Fruit fly (Drosophila melanogaster): Measurements from ENCODE around the gene nkd.
A peak's percentile ranks its signal among the peaks of the same experiment; 100 is the strongest.

The nkd gene

DNA sequence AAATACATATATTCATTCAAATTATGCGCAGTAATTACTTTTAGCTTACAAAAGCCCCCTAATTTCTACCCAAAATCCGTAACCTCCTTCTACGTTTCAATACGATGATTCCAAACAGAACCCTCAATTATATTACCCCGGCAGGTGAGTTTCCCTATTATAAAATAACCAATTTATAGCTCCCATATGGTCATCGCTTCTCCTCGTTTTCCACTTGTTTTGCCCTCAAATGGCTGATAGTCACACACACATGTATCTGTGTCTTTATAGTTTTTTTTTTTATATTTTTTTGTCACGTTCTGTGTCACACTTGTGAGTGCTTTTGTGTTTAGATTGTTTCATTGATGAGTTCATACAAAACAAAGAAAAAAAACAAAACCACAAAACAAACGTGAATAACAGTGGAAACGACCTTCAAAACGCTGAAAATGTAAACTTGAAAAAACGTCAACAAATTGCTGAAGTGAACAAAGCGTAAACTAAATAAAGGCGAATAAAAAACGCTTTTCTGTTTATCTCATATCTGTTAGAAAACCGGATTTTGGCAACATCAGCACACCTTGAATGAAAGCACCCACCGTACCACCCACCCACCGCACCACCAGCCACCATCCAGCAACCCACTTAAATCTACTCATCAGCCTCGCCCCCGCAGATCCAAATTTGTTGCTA lies 26.1 kb upstream of the nkd start (continued):
- TF ChIP-seq CG9817 (tag; optimal IDR thresholded peaks at IDR 0.05), result peak; percentile 21
- TF ChIP-seq Dad (GFP tag; optimal IDR thresholded peaks at IDR 0.05), result no peak
- no peak for TF ChIP-seq esg (GFP tag; conservative IDR thresholded peaks at IDR 0.05)
- TF ChIP-seq CG3995 (GFP tag; optimal IDR thresholded peaks at IDR 0.05), result peak; percentile 0
- TF ChIP-seq gsb (GFP tag; IDR thresholded peaks at IDR 0.05), result no peak
- no peak for TF ChIP-seq stwl (tag; optimal IDR thresholded peaks at IDR 0.05)
- no peak for TF ChIP-seq CG6254 (GFP tag; optimal IDR thresholded peaks at IDR 0.05)
- no peak for TF ChIP-seq h (optimal IDR thresholded peaks at IDR 0.05)
- no peak for TF ChIP-seq CG13775 (GFP tag; optimal IDR thresholded peaks at IDR 0.05)
- no peak for TF ChIP-seq CG9727 (GFP tag; optimal IDR thresholded peaks at IDR 0.05)
- TF ChIP-seq CG4360 (GFP tag; IDR thresholded peaks at IDR 0.05), result no peak
- TF ChIP-seq CG14965 (GFP tag; optimal IDR thresholded peaks at IDR 0.05; ENCODE audit: borderline replicate concordance), result no peak
- no peak for TF ChIP-seq vfl (GFP tag; optimal IDR thresholded peaks at IDR 0.05)
- TF ChIP-seq CG2116 (GFP tag; optimal IDR thresholded peaks at IDR 0.05), result no peak
- TF ChIP-seq CG15514 (GFP tag; optimal IDR thresholded peaks at IDR 0.05), result peak; percentile 45
- TF ChIP-seq ttk (GFP tag; IDR thresholded peaks at IDR 0.05), result no peak
- no peak for TF ChIP-seq fd96Cb (tag; optimal IDR thresholded peaks at IDR 0.05)
- TF ChIP-seq Drgx (GFP tag; IDR thresholded peaks at IDR 0.05), result no peak
- no peak for TF ChIP-seq tup (GFP tag; optimal IDR thresholded peaks at IDR 0.05)
- no peak for TF ChIP-seq Neu2 (GFP tag; optimal IDR thresholded peaks at IDR 0.05; ENCODE audit: borderline replicate concordance)
- no peak for TF ChIP-seq pzg (GFP tag; optimal IDR thresholded peaks at IDR 0.05)
- TF ChIP-seq sna (GFP tag; IDR thresholded peaks at IDR 0.05; ENCODE audit: partially characterized antibody), result no peak
- TF ChIP-seq Fer3 (tag; optimal IDR thresholded peaks at IDR 0.05), result peak; percentile 48
- peak; percentile 44; the same call in 1 of the 2 replicates for TF ChIP-seq wdn (GFP tag; IDR thresholded peaks at IDR 0.05)
- no peak for TF ChIP-seq CG16863 (GFP tag; optimal IDR thresholded peaks at IDR 0.05)
- no peak for TF ChIP-seq stc (GFP tag; IDR thresholded peaks at IDR 0.05)
- no peak for TF ChIP-seq nerfin-1 (tag; optimal IDR thresholded peaks at IDR 0.05)
- TF ChIP-seq Xbp1 (GFP tag; optimal IDR thresholded peaks at IDR 0.05), result no peak
- TF ChIP-seq CG17359 (tag; optimal IDR thresholded peaks at IDR 0.05), result peak; percentile 15
- peak; percentile 38 for TF ChIP-seq scrt (GFP tag; optimal IDR thresholded peaks at IDR 0.05)
- TF ChIP-seq tap (tag; optimal IDR thresholded peaks at IDR 0.05), result no peak
- peak; percentile 54 for TF ChIP-seq slbo (GFP tag; IDR thresholded peaks at IDR 0.05)
- TF ChIP-seq kay (GFP tag; optimal IDR thresholded peaks at IDR 0.05), result no peak
- no peak for TF ChIP-seq Adf1 (GFP tag; IDR thresholded peaks at IDR 0.05)
- no peak for TF ChIP-seq zen (tag; optimal IDR thresholded peaks at IDR 0.05)
- TF ChIP-seq ken (GFP tag; IDR thresholded peaks at IDR 0.05), result 0 out of 3 replicates have a peak, but pooled peaks have one; percentile 20
- no peak for TF ChIP-seq zen2 (GFP tag; IDR thresholded peaks at IDR 0.05; ENCODE audit: partially characterized antibody)
- TF ChIP-seq Hsf (GFP tag; optimal IDR thresholded peaks at IDR 0.05), result no peak
- TF ChIP-seq repo (GFP tag; optimal IDR thresholded peaks at IDR 0.05), result no peak
- TF ChIP-seq ERR (GFP tag; optimal IDR thresholded peaks at IDR 0.05), result no peak
- TF ChIP-seq lilli (GFP tag; optimal IDR thresholded peaks at IDR 0.05), result no peak
- TF ChIP-seq Hmx (GFP tag; optimal IDR thresholded peaks at IDR 0.05), result no peak
- TF ChIP-seq CG7556 (GFP tag; optimal IDR thresholded peaks at IDR 0.05), result no peak
- TF ChIP-seq Spps (tag; optimal IDR thresholded peaks at IDR 0.05), result no peak
